Comparison of ENCODE assay signal across 1 fruit fly cellular context in genomic region chr3R:31016715-31017114, dm6.
TF ChIP-seq lines count a peak whose summit lies in the region.

Gene 5-HT7 (minus strand): TSS chr3R:31016875.

TF ChIP-seq in whole organism, embryonic, 481 proteins besides CTCF, POLR2A, EP300 and RAD21 (continued from another document and continues in another):
- TF ChIP-seq CG11085 (GFP tag; IDR thresholded peaks at IDR 0.05; lab: Robert Waterston, UW) (no peak), CG33557 (GFP tag; optimal IDR thresholded peaks at IDR 0.05; lab: Kevin White, UChicago) (no peak), CG1832 (GFP tag; optimal IDR thresholded peaks at IDR 0.05; lab: Kevin White, UChicago) (no peak), pzg (GFP tag; optimal IDR thresholded peaks at IDR 0.05; lab: Kevin White, UChicago) (no peak), br (optimal IDR thresholded peaks at IDR 0.05; lab: Kevin White, UChicago) (no peak), org-1 (GFP tag; optimal IDR thresholded peaks at IDR 0.05; lab: Kevin White, UChicago) (no peak), tin (GFP tag; optimal IDR thresholded peaks at IDR 0.05; lab: Kevin White, UChicago) (no peak), lmd (GFP tag; IDR thresholded peaks at IDR 0.05; lab: Robert Waterston, UW) (no peak), dysf (GFP tag; IDR thresholded peaks at IDR 0.05; lab: Robert Waterston, UW) (no peak), slou (GFP tag; optimal IDR thresholded peaks at IDR 0.05; lab: Kevin White, UChicago) (no peak), phol (tag; optimal IDR thresholded peaks at IDR 0.05; lab: Kevin White, UChicago) (no peak), D (optimal IDR thresholded peaks at IDR 0.05; lab: Kevin White, UChicago) (no peak), D (GFP tag; optimal IDR thresholded peaks at IDR 0.05; lab: Kevin White, UChicago) (no peak), Nf-YA (GFP tag; IDR thresholded peaks at IDR 0.05; lab: Robert Waterston, UW) (no peak), CG10462 (GFP tag; optimal IDR thresholded peaks at IDR 0.05; lab: Kevin White, UChicago) (no peak), sqz (GFP tag; optimal IDR thresholded peaks at IDR 0.05; lab: Kevin White, UChicago) (no peak), bbx (GFP tag; IDR thresholded peaks at IDR 0.05; lab: Robert Waterston, UW; ENCODE audit: partially characterized antibody) (peak; percentile 9; the same call in 1 of the 2 replicates), CG6175 (GFP tag; IDR thresholded peaks at IDR 0.05; lab: Robert Waterston, UW) (no peak), CG4820 (GFP tag; optimal IDR thresholded peaks at IDR 0.05; lab: Kevin White, UChicago) (no peak), Med (GFP tag; lab: Kevin White, UChicago) (peak; percentile 76), fd64A (GFP tag; optimal IDR thresholded peaks at IDR 0.05; lab: Kevin White, UChicago) (no peak), CG12769 (tag; optimal IDR thresholded peaks at IDR 0.05; lab: Kevin White, UChicago) (peak; percentile 42), cg (GFP tag; optimal IDR thresholded peaks at IDR 0.05; lab: Kevin White, UChicago) (peak; percentile 70), gro (GFP tag; optimal IDR thresholded peaks at IDR 0.05; lab: Kevin White, UChicago) (no peak), CG33213 (GFP tag; optimal IDR thresholded peaks at IDR 0.05; lab: Kevin White, UChicago) (no peak), repo (GFP tag; optimal IDR thresholded peaks at IDR 0.05; lab: Kevin White, UChicago) (no peak), CG4707 (GFP tag; optimal IDR thresholded peaks at IDR 0.05; lab: Kevin White, UChicago) (no peak), p53 (GFP tag; optimal IDR thresholded peaks at IDR 0.05; lab: Kevin White, UChicago) (no peak), CG32767 (GFP tag; IDR thresholded peaks at IDR 0.05; lab: Robert Waterston, UW) (no peak), ro (GFP tag; IDR thresholded peaks at IDR 0.05; lab: Robert Waterston, UW) (no peak), chinmo (GFP tag; IDR thresholded peaks at IDR 0.05; lab: Robert Waterston, UW; ENCODE audit: partially characterized antibody) (no peak), lab (GFP tag; optimal IDR thresholded peaks at IDR 0.05; lab: Kevin White, UChicago) (peak; percentile 37), pfk (GFP tag; optimal IDR thresholded peaks at IDR 0.05; lab: Kevin White, UChicago) (no peak), CG10267 (tag; optimal IDR thresholded peaks at IDR 0.05; lab: Kevin White, UChicago) (no peak), sim (GFP tag; IDR thresholded peaks at IDR 0.05; lab: Robert Waterston, UW) (no peak), kay (GFP tag; optimal IDR thresholded peaks at IDR 0.05; lab: Kevin White, UChicago) (no peak), bowl (GFP tag; IDR thresholded peaks at IDR 0.05; lab: Robert Waterston, UW) (no peak), CG17186 (GFP tag; optimal IDR thresholded peaks at IDR 0.05; lab: Kevin White, UChicago) (no peak), sd (tag; optimal IDR thresholded peaks at IDR 0.05; lab: Kevin White, UChicago) (peak; percentile 10), Hr78 (GFP tag; optimal IDR thresholded peaks at IDR 0.05; lab: Kevin White, UChicago) (no peak), YL-1 (GFP tag; optimal IDR thresholded peaks at IDR 0.05; lab: Kevin White, UChicago) (no peak), ara (GFP tag; IDR thresholded peaks at IDR 0.05; lab: Robert Waterston, UW) (no peak), Gug (GFP tag; IDR thresholded peaks at IDR 0.05; lab: Robert Waterston, UW) (no peak), fd96Cb (tag; optimal IDR thresholded peaks at IDR 0.05; lab: Kevin White, UChicago) (no peak), dmrt11E (tag; optimal IDR thresholded peaks at IDR 0.05; lab: Kevin White, UChicago) (no peak), H2.0 (GFP tag; IDR thresholded peaks at IDR 0.05; lab: Robert Waterston, UW) (no peak), E2f1 (GFP tag; IDR thresholded peaks at IDR 0.05; lab: Robert Waterston, UW) (no peak), CG34422 (GFP tag; IDR thresholded peaks at IDR 0.05; lab: Robert Waterston, UW) (no peak), grn (GFP tag; optimal IDR thresholded peaks at IDR 0.05; lab: Kevin White, UChicago) (no peak), Neu2 (GFP tag; optimal IDR thresholded peaks at IDR 0.05; lab: Kevin White, UChicago; ENCODE audit: borderline replicate concordance) (no peak), pb (GFP tag; optimal IDR thresholded peaks at IDR 0.05; lab: Kevin White, UChicago) (no peak), HmgD (GFP tag; optimal IDR thresholded peaks at IDR 0.05; lab: Kevin White, UChicago) (no peak), pita (GFP tag; optimal IDR thresholded peaks at IDR 0.05; lab: Kevin White, UChicago) (no peak), Blimp-1 (GFP tag; optimal IDR thresholded peaks at IDR 0.05; lab: Kevin White, UChicago) (no peak), Abd-B (GFP tag; optimal IDR thresholded peaks at IDR 0.05; lab: Kevin White, UChicago) (no peak), Kr (GFP tag; optimal IDR thresholded peaks at IDR 0.05; lab: Kevin White, UChicago) (no peak), nerfin-2 (GFP tag; IDR thresholded peaks at IDR 0.05; lab: Robert Waterston, UW; ENCODE audit: partially characterized antibody) (no peak), seq (GFP tag; IDR thresholded peaks at IDR 0.05; lab: Robert Waterston, UW) (no peak), CG8281 (tag; optimal IDR thresholded peaks at IDR 0.05; lab: Kevin White, UChicago) (no peak), NfI (GFP tag; optimal IDR thresholded peaks at IDR 0.05; lab: Kevin White, UChicago) (no peak), nau (GFP tag; optimal IDR thresholded peaks at IDR 0.05; lab: Kevin White, UChicago) (no peak), NC2β (GFP tag; optimal IDR thresholded peaks at IDR 0.05; lab: Kevin White, UChicago) (no peak), CG6254 (GFP tag; optimal IDR thresholded peaks at IDR 0.05; lab: Kevin White, UChicago) (no peak), Adf1 (GFP tag; IDR thresholded peaks at IDR 0.05; lab: Robert Waterston, UW) (peak; percentile 62; the same call in 1 of the 2 replicates), Stat92E (GFP tag; optimal IDR thresholded peaks at IDR 0.05; lab: Kevin White, UChicago) (no peak), CG14710 (tag; optimal IDR thresholded peaks at IDR 0.05; lab: Kevin White, UChicago) (no peak), tx (GFP tag; optimal IDR thresholded peaks at IDR 0.05; lab: Kevin White, UChicago) (no peak), wor (GFP tag; IDR thresholded peaks at IDR 0.05; lab: Robert Waterston, UW) (no peak), CrebB (tag; optimal IDR thresholded peaks at IDR 0.05; lab: Kevin White, UChicago) (no peak), CG3838 (GFP tag; optimal IDR thresholded peaks at IDR 0.05; lab: Kevin White, UChicago) (no peak), NC2α (GFP tag; optimal IDR thresholded peaks at IDR 0.05; lab: Kevin White, UChicago) (no peak), Jarid2 (GFP tag; optimal IDR thresholded peaks at IDR 0.05; lab: Kevin White, UChicago) (peak; percentile 58), caup (GFP tag; optimal IDR thresholded peaks at IDR 0.05; lab: Kevin White, UChicago; ENCODE audit: severe bottlenecking) (no peak), CG2889 (GFP tag; IDR thresholded peaks at IDR 0.05; lab: Robert Waterston, UW) (no peak), CG6272 (GFP tag; IDR thresholded peaks at IDR 0.05; lab: Robert Waterston, UW) (no peak), Ptx1 (GFP tag; IDR thresholded peaks at IDR 0.05; lab: Robert Waterston, UW) (no peak), CG11093 (GFP tag; IDR thresholded peaks at IDR 0.05; lab: Robert Waterston, UW) (no peak), CG10274 (GFP tag; optimal IDR thresholded peaks at IDR 0.05; lab: Kevin White, UChicago) (no peak), rib (GFP tag; IDR thresholded peaks at IDR 0.05; lab: Robert Waterston, UW) (no peak), gt (GFP tag; IDR thresholded peaks at IDR 0.05; lab: Robert Waterston, UW) (no peak), CG10431 (GFP tag; optimal IDR thresholded peaks at IDR 0.05; lab: Kevin White, UChicago) (no peak), HLH3B (GFP tag; IDR thresholded peaks at IDR 0.05; lab: Robert Waterston, UW) (no peak), CG5245 (GFP tag; optimal IDR thresholded peaks at IDR 0.05; lab: Kevin White, UChicago) (no peak), wdn (GFP tag; IDR thresholded peaks at IDR 0.05; lab: Robert Waterston, UW) (no peak), CG34224 (GFP tag; IDR thresholded peaks at IDR 0.05; lab: Robert Waterston, UW; ENCODE audit: partially characterized antibody) (peak; percentile 31; the same call in 2 of the 3 replicates), mirr (GFP tag; optimal IDR thresholded peaks at IDR 0.05; lab: Kevin White, UChicago) (peak; percentile 20), Aef1 (GFP tag; IDR thresholded peaks at IDR 0.05; lab: Robert Waterston, UW) (no peak), btn (GFP tag; optimal IDR thresholded peaks at IDR 0.05; lab: Kevin White, UChicago) (no peak), CG11456 (GFP tag; IDR thresholded peaks at IDR 0.05; lab: Robert Waterston, UW) (no peak), CG2678 (tag; optimal IDR thresholded peaks at IDR 0.05; lab: Kevin White, UChicago) (no peak), GATAe (GFP tag; conservative IDR thresholded peaks at IDR 0.05; lab: Robert Waterston, UW) (peak; percentile 85), stc (GFP tag; IDR thresholded peaks at IDR 0.05; lab: Robert Waterston, UW) (no peak), Mes4 (GFP tag; optimal IDR thresholded peaks at IDR 0.05; lab: Kevin White, UChicago) (no peak), pros (GFP tag; optimal IDR thresholded peaks at IDR 0.05; lab: Kevin White, UChicago) (no peak), Rfx (GFP tag; IDR thresholded peaks at IDR 0.05; lab: Robert Waterston, UW) (no peak), CG2120 (GFP tag; optimal IDR thresholded peaks at IDR 0.05; lab: Kevin White, UChicago) (no peak), tgo (GFP tag; IDR thresholded peaks at IDR 0.05; lab: Robert Waterston, UW) (no peak), CG7745 (tag; optimal IDR thresholded peaks at IDR 0.05; lab: Kevin White, UChicago) (no peak), Myb (GFP tag; optimal IDR thresholded peaks at IDR 0.05; lab: Kevin White, UChicago) (no peak), CG15269 (tag; optimal IDR thresholded peaks at IDR 0.05; lab: Kevin White, UChicago) (no peak), CG13894 (tag; optimal IDR thresholded peaks at IDR 0.05; lab: Kevin White, UChicago) (peak; percentile 31), CG10366 (GFP tag; IDR thresholded peaks at IDR 0.05; lab: Robert Waterston, UW) (no peak), CG8944 (GFP tag; optimal IDR thresholded peaks at IDR 0.05; lab: Kevin White, UChicago) (no peak), CG1792 (GFP tag; optimal IDR thresholded peaks at IDR 0.05; lab: Kevin White, UChicago) (no peak), eyg (GFP tag; optimal IDR thresholded peaks at IDR 0.05; lab: Kevin White, UChicago) (no peak), CG4282 (GFP tag; optimal IDR thresholded peaks at IDR 0.05; lab: Kevin White, UChicago) (no peak), Drgx (GFP tag; IDR thresholded peaks at IDR 0.05; lab: Robert Waterston, UW) (no peak), Spps (tag; optimal IDR thresholded peaks at IDR 0.05; lab: Kevin White, UChicago) (no peak), schlank (tag; optimal IDR thresholded peaks at IDR 0.05; lab: Kevin White, UChicago) (no peak), CG4617 (GFP tag; optimal IDR thresholded peaks at IDR 0.05; lab: Kevin White, UChicago; ENCODE audit: borderline replicate concordance) (no peak), CG12942 (GFP tag; optimal IDR thresholded peaks at IDR 0.05; lab: Kevin White, UChicago) (no peak), ranshi (GFP tag; IDR thresholded peaks at IDR 0.05; lab: Robert Waterston, UW) (peak; percentile 11; the same call in 1 of the 2 replicates), CG7786 (GFP tag; optimal IDR thresholded peaks at IDR 0.05; lab: Kevin White, UChicago) (no peak), CG12104 (GFP tag; optimal IDR thresholded peaks at IDR 0.05; lab: Kevin White, UChicago) (no peak), Elba2 (GFP tag; optimal IDR thresholded peaks at IDR 0.05; lab: Kevin White, UChicago) (no peak), dan (GFP tag; IDR thresholded peaks at IDR 0.05; lab: Robert Waterston, UW) (no peak), Bdp1 (GFP tag; optimal IDR thresholded peaks at IDR 0.05; lab: Kevin White, UChicago) (no peak), ftz-f1 (GFP tag; optimal IDR thresholded peaks at IDR 0.05; lab: Kevin White, UChicago) (no peak), CG18011 (GFP tag; optimal IDR thresholded peaks at IDR 0.05; lab: Kevin White, UChicago) (no peak), emc (GFP tag; optimal IDR thresholded peaks at IDR 0.05; lab: Kevin White, UChicago) (no peak), CG9215 (GFP tag; IDR thresholded peaks at IDR 0.05; lab: Robert Waterston, UW) (no peak), CG6683 (GFP tag; optimal IDR thresholded peaks at IDR 0.05; lab: Kevin White, UChicago) (no peak), CG10543 (GFP tag; optimal IDR thresholded peaks at IDR 0.05; lab: Kevin White, UChicago) (no peak), Chrac-16 (GFP tag; optimal IDR thresholded peaks at IDR 0.05; lab: Kevin White, UChicago) (no peak), CG1233 (GFP tag; optimal IDR thresholded peaks at IDR 0.05; lab: Kevin White, UChicago) (no peak), CG15514 (GFP tag; optimal IDR thresholded peaks at IDR 0.05; lab: Kevin White, UChicago) (no peak), Ssrp (tag; optimal IDR thresholded peaks at IDR 0.05; lab: Kevin White, UChicago) (no peak), CG16863 (GFP tag; optimal IDR thresholded peaks at IDR 0.05; lab: Kevin White, UChicago) (no peak), CG32532 (GFP tag; IDR thresholded peaks at IDR 0.05; lab: Robert Waterston, UW) (peak; percentile 19; the same call in 1 of the 2 replicates), CG18599 (GFP tag; optimal IDR thresholded peaks at IDR 0.05; lab: Kevin White, UChicago) (peak; percentile 5), zf30C (GFP tag; optimal IDR thresholded peaks at IDR 0.05; lab: Kevin White, UChicago) (no peak), Fer2 (tag; optimal IDR thresholded peaks at IDR 0.05; lab: Kevin White, UChicago) (no peak), CG10979 (tag; optimal IDR thresholded peaks at IDR 0.05; lab: Kevin White, UChicago) (no peak), wek (GFP tag; optimal IDR thresholded peaks at IDR 0.05; lab: Kevin White, UChicago) (no peak), pho (GFP tag; optimal IDR thresholded peaks at IDR 0.05; lab: Kevin White, UChicago) (no peak), CG8924 (tag; optimal IDR thresholded peaks at IDR 0.05; lab: Kevin White, UChicago) (no peak), Deaf1 (tag; optimal IDR thresholded peaks at IDR 0.05; lab: Kevin White, UChicago) (peak; percentile 97), cato (GFP tag; optimal IDR thresholded peaks at IDR 0.05; lab: Kevin White, UChicago; ENCODE audit: borderline replicate concordance) (no peak), zen2 (GFP tag; IDR thresholded peaks at IDR 0.05; lab: Robert Waterston, UW; ENCODE audit: partially characterized antibody) (peak; percentile 73; the same call in 2 of the 3 replicates), psq (GFP tag; optimal IDR thresholded peaks at IDR 0.05; lab: Kevin White, UChicago) (no peak)
